Fruit fly (Drosophila melanogaster) whole organism, embryonic: Measurements from ENCODE around the gene lectin-37Db.

ENCODE experiments used
- Abd-B ChIP-seq: fragments of 200-800 bp; sonication (Bioruptor generic); optimal IDR thresholded peaks from 2 replicates; lab custom pipeline; 2018; ENCODE audit warnings: missing biosample characterization, mild to moderate bottlenecking, missing genetic modification characterization, moderate library complexity
- CG10267 ChIP-seq: fragments of 200-800 bp; sonication (Bioruptor generic); optimal IDR thresholded peaks from 2 replicates; lab custom pipeline; 2018; ENCODE audit warnings: missing biosample characterization, mild to moderate bottlenecking, missing genetic modification characterization, moderate library complexity
- CG10543 ChIP-seq: fragments of 200-800 bp; sonication (Bioruptor generic); optimal IDR thresholded peaks from 3 replicates; lab custom pipeline; 2017; ENCODE audit warnings: missing biosample characterization, mild to moderate bottlenecking, missing genetic modification characterization, moderate library complexity
- CG12071 ChIP-seq: fragments of 200-800 bp; sonication (Bioruptor generic); optimal IDR thresholded peaks from 3 replicates; lab custom pipeline; 2018; ENCODE audit warnings: missing biosample characterization, mild to moderate bottlenecking, missing genetic modification characterization
- CG13123 ChIP-seq: fragments of 200-800 bp; sonication (Bioruptor generic); optimal IDR thresholded peaks from 2 replicates; lab custom pipeline; 2016; ENCODE audit warnings: missing biosample characterization, missing genetic modification characterization
- CG14441 ChIP-seq: fragments of 200-800 bp; sonication (Bioruptor generic); IDR thresholded peaks from 2 replicates; pipeline ENCODE4 v1.3.6; 2022; ENCODE audit warnings: missing biosample characterization, missing genetic modification characterization
- CG15269 ChIP-seq: fragments of 200-800 bp; sonication (Bioruptor generic); optimal IDR thresholded peaks from 2 replicates; lab custom pipeline; 2018; ENCODE audit warnings: missing biosample characterization, mild to moderate bottlenecking, missing genetic modification characterization, moderate library complexity
- CG15696 ChIP-seq: fragments of 200-800 bp; sonication (Bioruptor generic); optimal IDR thresholded peaks from 2 replicates; lab custom pipeline; 2019; ENCODE audit warnings: missing biosample characterization, mild to moderate bottlenecking, missing genetic modification characterization, moderate library complexity
- CG1603 ChIP-seq: fragments of 200-800 bp; sonication (Bioruptor generic); optimal IDR thresholded peaks from 2 replicates; lab custom pipeline; 2019; ENCODE audit warnings: missing biosample characterization, mild to moderate bottlenecking, missing genetic modification characterization, moderate library complexity
- CG16813 ChIP-seq: fragments of 200-800 bp; sonication (Bioruptor generic); IDR thresholded peaks from 3 replicates; pipeline ENCODE4 v1.3.6; 2022; ENCODE audit warnings: missing biosample characterization, missing genetic modification characterization; ENCODE audit not compliant: partially characterized antibody
- CG17385 ChIP-seq: fragments of 200-800 bp; sonication (Bioruptor generic); optimal IDR thresholded peaks from 3 replicates; lab custom pipeline; 2018; ENCODE audit warnings: missing biosample characterization, mild to moderate bottlenecking, missing genetic modification characterization
- CG1792 ChIP-seq: fragments of 200-800 bp; sonication (Bioruptor generic); optimal IDR thresholded peaks from 2 replicates; lab custom pipeline; 2016; ENCODE audit warnings: missing biosample characterization, missing genetic modification characterization
- CG2678 ChIP-seq: fragments of 200-800 bp; sonication (Bioruptor generic); optimal IDR thresholded peaks from 3 replicates; lab custom pipeline; 2019; ENCODE audit warnings: missing biosample characterization, mild to moderate bottlenecking, missing genetic modification characterization, moderate library complexity
- CG2712 ChIP-seq: fragments of 200-800 bp; optimal IDR thresholded peaks from 3 replicates; lab custom pipeline; 2019; ENCODE audit warnings: missing biosample characterization, mild to moderate bottlenecking, missing genetic modification characterization, moderate library complexity
- CG3163 ChIP-seq: fragments of 200-800 bp; sonication (Bioruptor generic); optimal IDR thresholded peaks from 3 replicates; lab custom pipeline; 2016; ENCODE audit warnings: missing biosample characterization, missing genetic modification characterization
- CG7271 ChIP-seq: fragments of 200-800 bp; sonication (Bioruptor generic); optimal IDR thresholded peaks from 2 replicates; lab custom pipeline; 2018; ENCODE audit warnings: missing biosample characterization, mild to moderate bottlenecking, missing genetic modification characterization, moderate library complexity
- CG8281 ChIP-seq: fragments of 200-800 bp; sonication (Bioruptor generic); optimal IDR thresholded peaks from 2 replicates; lab custom pipeline; 2018; ENCODE audit warnings: missing biosample characterization, mild to moderate bottlenecking, missing genetic modification characterization, moderate library complexity
- CG9609 ChIP-seq: fragments of 200-800 bp; sonication (Bioruptor generic); optimal IDR thresholded peaks from 3 replicates; lab custom pipeline; 2016; ENCODE audit warnings: missing biosample characterization, missing genetic modification characterization
- CG9727 ChIP-seq: fragments of 200-800 bp; sonication (Bioruptor generic); optimal IDR thresholded peaks from 3 replicates; lab custom pipeline; 2017; ENCODE audit warnings: missing biosample characterization, mild to moderate bottlenecking, missing genetic modification characterization
- CTCF ChIP-seq: fragments of 200-800 bp; sonication (Bioruptor generic); optimal IDR thresholded peaks from 2 replicates; lab custom pipeline; 2017; ENCODE audit warnings: missing biosample characterization, mild to moderate bottlenecking, missing genetic modification characterization, moderate library complexity
- Dad ChIP-seq: fragments of 200-800 bp; sonication (Bioruptor generic); optimal IDR thresholded peaks from 3 replicates; lab custom pipeline; 2016; ENCODE audit warnings: missing biosample characterization, missing genetic modification characterization
- Fer1 ChIP-seq: fragments of 200-800 bp; sonication (Bioruptor generic); optimal IDR thresholded peaks from 2 replicates; lab custom pipeline; 2017; ENCODE audit warnings: missing biosample characterization, mild to moderate bottlenecking, missing genetic modification characterization
- HLH4C ChIP-seq: fragments of 200-800 bp; sonication (Bioruptor generic); IDR thresholded peaks from 3 replicates; pipeline ENCODE4 v1.3.6; 2022; ENCODE audit warnings: missing biosample characterization, missing genetic modification characterization; ENCODE audit not compliant: partially characterized antibody
- HLH54F ChIP-seq: fragments of 200-800 bp; sonication (Bioruptor generic); optimal IDR thresholded peaks from 3 replicates; lab custom pipeline; 2016; ENCODE audit warnings: missing biosample characterization, missing genetic modification characterization
- Hmr ChIP-seq: fragments of 200-800 bp; sonication (Bioruptor generic); optimal IDR thresholded peaks from 3 replicates; lab custom pipeline; 2017; ENCODE audit warnings: mild to moderate bottlenecking, missing biosample characterization, missing genetic modification reagents, missing genetic modification characterization
- Hr78 ChIP-seq, 2 experiments: fragments of 200-800 bp in 1 of 2; fragments of >200 bp in 1 of 2; sonication (Bioruptor generic) in 1 of 2; optimal IDR thresholded peaks; 2 replicates each; lab custom pipeline; 2017 to 2019; ENCODE audit warnings: missing biosample characterization in 2 of 2, missing genetic modification characterization in 2 of 2, mild to moderate bottlenecking in 1 of 2, moderate library complexity in 1 of 2
- Kr ChIP-seq: fragments of 200-800 bp; sonication (Bioruptor generic); optimal IDR thresholded peaks from 2 replicates; lab custom pipeline; 2017; ENCODE audit warnings: missing biosample characterization, mild to moderate bottlenecking, missing genetic modification characterization
- MTF-1 ChIP-seq: fragments of 200-800 bp; sonication (Bioruptor generic); optimal IDR thresholded peaks from 2 replicates; lab custom pipeline; 2018; ENCODE audit warnings: missing biosample characterization, mild to moderate bottlenecking, missing genetic modification characterization, borderline replicate concordance
- Mes4 ChIP-seq: fragments of 200-800 bp; sonication (Bioruptor generic); optimal IDR thresholded peaks from 2 replicates; lab custom pipeline; 2016; ENCODE audit warnings: missing biosample characterization, missing genetic modification characterization
- NC2α ChIP-seq: fragments of 200-800 bp; sonication (Bioruptor generic); optimal IDR thresholded peaks from 2 replicates; lab custom pipeline; 2016; ENCODE audit warnings: missing biosample characterization, missing genetic modification characterization
- Nf-YB ChIP-seq: fragments of 200-800 bp; sonication (Bioruptor generic); optimal IDR thresholded peaks from 3 replicates; lab custom pipeline; 2019; ENCODE audit warnings: missing biosample characterization, mild to moderate bottlenecking, missing genetic modification characterization, moderate library complexity
- Rfx ChIP-seq: fragments of 200-800 bp; sonication (Bioruptor generic); IDR thresholded peaks from 2 replicates; pipeline ENCODE4 v1.3.6; 2022; ENCODE audit warnings: missing biosample characterization, missing genetic modification characterization
- Rx ChIP-seq: fragments of 200-800 bp; sonication (Bioruptor generic); IDR thresholded peaks from 2 replicates; pipeline ENCODE4 v1.3.6; 2022; ENCODE audit warnings: missing biosample characterization, missing genetic modification characterization
- YL-1 ChIP-seq: fragments of 200-800 bp; sonication (Bioruptor generic); optimal IDR thresholded peaks from 3 replicates; lab custom pipeline; 2017; ENCODE audit warnings: missing biosample characterization, mild to moderate bottlenecking, missing genetic modification characterization
- crc ChIP-seq: fragments of 200-800 bp; sonication (Bioruptor generic); optimal IDR thresholded peaks from 2 replicates; lab custom pipeline; 2016; ENCODE audit warnings: missing biosample characterization, missing genetic modification characterization
- ems ChIP-seq: fragments of 200-800 bp; sonication (Bioruptor generic); optimal IDR thresholded peaks from 3 replicates; lab custom pipeline; 2016; ENCODE audit warnings: missing biosample characterization, missing genetic modification characterization
- gsb-n ChIP-seq: fragments of 200-800 bp; sonication (Bioruptor generic); optimal IDR thresholded peaks from 3 replicates; lab custom pipeline; 2018; ENCODE audit warnings: missing biosample characterization, mild to moderate bottlenecking, missing genetic modification characterization
- gt ChIP-seq: fragments of 200-800 bp; sonication (Bioruptor generic); IDR thresholded peaks from 2 replicates; pipeline ENCODE4 v1.3.6; 2022; ENCODE audit warnings: missing biosample characterization, missing genetic modification characterization
- jing ChIP-seq: fragments of 200-800 bp; sonication (Bioruptor generic); optimal IDR thresholded peaks from 2 replicates; lab custom pipeline; 2018; ENCODE audit warnings: missing biosample characterization, mild to moderate bottlenecking, missing genetic modification characterization
- kah ChIP-seq: fragments of 200-800 bp; sonication (Bioruptor generic); optimal IDR thresholded peaks from 2 replicates; lab custom pipeline; 2018; ENCODE audit warnings: missing biosample characterization, mild to moderate bottlenecking, missing genetic modification characterization
- nom ChIP-seq: fragments of 200-800 bp; sonication (Bioruptor generic); optimal IDR thresholded peaks from 2 replicates; lab custom pipeline; 2017; ENCODE audit warnings: missing biosample characterization, missing genetic modification characterization, mild to moderate bottlenecking, moderate library complexity, missing genetic modification reagents
- odd ChIP-seq: fragments of 200-800 bp; sonication (Bioruptor generic); optimal IDR thresholded peaks from 2 replicates; lab custom pipeline; 2017; ENCODE audit warnings: missing biosample characterization, mild to moderate bottlenecking, missing genetic modification characterization
- otp ChIP-seq: fragments of 200-800 bp; sonication (Bioruptor generic); IDR thresholded peaks from 3 replicates; pipeline ENCODE4, ENCODE4 v1.3.6; 2022; ENCODE audit warnings: missing biosample characterization, missing genetic modification characterization
- pan ChIP-seq, 4 experiments: fragments of >200 bp in 3 of 4; fragments of 200-800 bp in 1 of 4; sonication (Bioruptor generic) in 1 of 4; optimal IDR thresholded peaks in 3 of 4; IDR thresholded peaks in 1 of 4; 2 replicates each; pipeline versions ENCODE4 v1.3.6 to Lab custom; 2017 to 2022; ENCODE audit warnings: missing biosample characterization in 2 of 4, missing genetic modification characterization in 2 of 4, mixed read lengths in 1 of 4
- pum ChIP-seq: fragments of 200-800 bp; sonication (Bioruptor generic); optimal IDR thresholded peaks from 2 replicates; lab custom pipeline; 2016; ENCODE audit warnings: missing biosample characterization, missing genetic modification characterization
- tll ChIP-seq, 2 experiments: fragments of 200-800 bp in 1 of 2; fragments of >200 bp in 1 of 2; sonication (Bioruptor generic) in 1 of 2; optimal IDR thresholded peaks; 2 replicates each; lab custom pipeline; 2017 to 2019; ENCODE audit warnings: missing biosample characterization in 2 of 2, missing genetic modification characterization in 2 of 2, mild to moderate bottlenecking in 1 of 2, moderate library complexity in 1 of 2
- tx ChIP-seq: fragments of 200-800 bp; sonication (Bioruptor generic); optimal IDR thresholded peaks from 2 replicates; lab custom pipeline; 2016; ENCODE audit warnings: missing biosample characterization, missing genetic modification characterization
- unc-4 ChIP-seq: fragments of 200-800 bp; sonication (Bioruptor generic); IDR thresholded peaks from 2 replicates; pipeline ENCODE4 v1.3.6; 2022; ENCODE audit warnings: missing biosample characterization, missing genetic modification characterization; ENCODE audit not compliant: partially characterized antibody
- vnd ChIP-seq: fragments of 200-800 bp; sonication (Bioruptor generic); IDR thresholded peaks from 3 replicates; pipeline ENCODE4 v1.3.6; 2022; ENCODE audit warnings: missing biosample characterization, missing genetic modification characterization; ENCODE audit not compliant: partially characterized antibody
- wdn ChIP-seq: fragments of 200-800 bp; sonication (Bioruptor generic); IDR thresholded peaks from 2 replicates; pipeline ENCODE4 v1.3.6; 2022; ENCODE audit warnings: missing biosample characterization, missing genetic modification characterization

lectin-37Db gene

DNA sequence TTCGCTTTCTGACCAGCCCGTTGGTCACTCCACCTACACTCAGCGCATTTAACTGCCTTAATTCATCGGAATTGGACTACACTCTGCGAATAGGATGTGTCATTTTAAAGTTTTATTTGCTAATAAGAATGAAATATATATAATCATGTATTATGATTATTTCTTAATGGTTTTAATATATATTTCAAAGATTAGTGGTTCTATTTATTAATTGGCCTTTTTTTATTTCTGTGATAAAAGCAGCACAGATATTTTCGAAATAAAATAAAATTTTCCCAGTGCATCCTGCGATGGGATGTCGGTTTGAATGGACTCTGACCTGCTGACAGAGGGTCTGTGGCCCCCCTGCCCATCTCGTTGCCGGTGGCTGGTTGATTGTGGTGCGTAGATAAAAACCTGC is 45.1 kb upstream of the lectin-37Db start (continued):
- TF ChIP-seq CG16813 (GFP tag; lab: Robert Waterston, UW) (no peak), CG3163 (GFP tag; lab: Kevin White, UChicago) (no peak), CG17385 (GFP tag; lab: Kevin White, UChicago) (peak; percentile 8), pum (GFP tag; lab: Kevin White, UChicago) (no peak), unc-4 (no peak), CG10543 (GFP tag; lab: Kevin White, UChicago) (no peak), ems (GFP tag; lab: Kevin White, UChicago) (no peak), CG15696 (tag; lab: Kevin White, UChicago) (no peak), gsb-n (peak; percentile 49), Kr (no peak), CG2678 (tag; lab: Kevin White, UChicago) (peak; percentile 62), Rx (GFP tag; lab: Robert Waterston, UW) (no peak), jing (GFP tag; lab: Kevin White, UChicago) (no peak), Abd-B (GFP tag; lab: Kevin White, UChicago) (peak; percentile 17), CG12071 (GFP tag; lab: Kevin White, UChicago) (no peak), CG1603 (tag; lab: Kevin White, UChicago) (no peak), Rfx (GFP tag; lab: Robert Waterston, UW) (no peak), Hmr (peak; percentile 34), CG2712 (tag; lab: Kevin White, UChicago) (peak; percentile 67), tx (GFP tag; lab: Kevin White, UChicago) (no peak), CG9609 (GFP tag; lab: Kevin White, UChicago) (no peak), MTF-1 (no peak), nom (GFP tag; lab: Kevin White, UChicago) (no peak), CG13123 (GFP tag; lab: Kevin White, UChicago) (no peak), Fer1 (no peak), Hr78 (GFP tag; optimal IDR thresholded peaks at IDR 0.05; lab: Kevin White, UChicago) (no peak), CG15269 (peak; percentile 37), YL-1 (no peak), HLH4C (no peak), CG1792 (GFP tag; lab: Kevin White, UChicago) (no peak), CG14441 (no peak), vnd (GFP tag; lab: Robert Waterston, UW) (no peak), CG9727 (peak; percentile 38), CG10267 (tag; lab: Kevin White, UChicago) (peak; percentile 47), HLH54F (GFP tag; lab: Kevin White, UChicago) (no peak), CTCF (GFP tag; lab: Kevin White, UChicago) (no peak), Mes4 (GFP tag; lab: Kevin White, UChicago) (no peak), CG8281 (tag; lab: Kevin White, UChicago) (no peak), Dad (no peak), CG7271 (no peak), NC2α (no peak), crc (GFP tag; lab: Kevin White, UChicago) (no peak), kah (GFP tag; lab: Kevin White, UChicago) (no peak), wdn (GFP tag; lab: Robert Waterston, UW) (no peak), odd (no peak), Nf-YB (GFP tag; lab: Kevin White, UChicago) (no peak), tll (GFP tag; optimal IDR thresholded peaks at IDR 0.05; lab: Kevin White, UChicago) (no peak), otp (GFP tag; lab: Robert Waterston, UW) (no peak), gt (GFP tag; lab: Robert Waterston, UW) (no peak), pan (optimal IDR thresholded peaks at IDR 0.05; lab: Kevin White, UChicago) (no peak), pan (GFP tag; optimal IDR thresholded peaks at IDR 0.05 in 1 of 2, IDR thresholded peaks at IDR 0.05 in 1 of 2) (no peak)
